Worm (Caenorhabditis elegans) whole organism, young adult: ENCODE data around the gene C55A6.1.

ENCODE experiments used
- B0035.1 ChIP-seq: sonication (generic microtip); optimal IDR thresholded peaks from 2 replicates; lab custom pipeline; 2016; ENCODE audit warnings: missing genetic modification characterization, mild to moderate bottlenecking, missing compliant biosample characterization, missing genotype, missing genetic modification reagents
- B0336.3 ChIP-seq: fragments of 200-800 bp; sonication (Bioruptor generic); IDR thresholded peaks from 2 replicates; pipeline ENCODE4 v1.3.6; 2022; ENCODE audit warnings: missing genetic modification characterization, missing compliant biosample characterization
- F10E7.11 ChIP-seq: sonication (generic microtip); optimal IDR thresholded peaks from 2 replicates; lab custom pipeline; 2017; ENCODE audit warnings: mild to moderate bottlenecking, missing genetic modification characterization, moderate library complexity, missing compliant biosample characterization
- F22D6.2 ChIP-seq: sonication (generic microtip); optimal IDR thresholded peaks from 2 replicates; lab custom pipeline; 2016; ENCODE audit warnings: mild to moderate bottlenecking, missing genetic modification characterization, missing compliant biosample characterization
- F39B2.1 ChIP-seq: fragments of 200-800 bp; sonication (Bioruptor generic); IDR thresholded peaks from 2 replicates; pipeline ENCODE4 v1.3.6; 2022; ENCODE audit warnings: missing genetic modification reagents, missing genetic modification characterization, missing compliant biosample characterization
- F49E8.2 ChIP-seq: sonication (generic microtip); optimal IDR thresholded peaks from 3 replicates; lab custom pipeline; 2017; ENCODE audit warnings: missing genetic modification characterization, mild to moderate bottlenecking, missing compliant biosample characterization, antibody characterized with exemption, moderate library complexity; ENCODE audit not compliant: insufficient read depth
- F52B5.7 ChIP-seq: sonication (generic microtip); optimal IDR thresholded peaks from 2 replicates; lab custom pipeline; 2016; ENCODE audit warnings: mild to moderate bottlenecking, missing genetic modification characterization, missing compliant biosample characterization
- K12H6.12 ChIP-seq: fragments of 200-800 bp; sonication (Bioruptor generic); optimal IDR thresholded peaks from 2 replicates; lab custom pipeline; 2018; ENCODE audit warnings: mild to moderate bottlenecking, missing genetic modification characterization, missing compliant biosample characterization
- T07F8.4 ChIP-seq: sonication (generic microtip); optimal IDR thresholded peaks from 2 replicates; lab custom pipeline; 2016; ENCODE audit warnings: mild to moderate bottlenecking, missing genetic modification characterization, moderate library complexity, missing compliant biosample characterization
- Y56A3A.18 ChIP-seq: fragments of 200-800 bp; sonication (Bioruptor generic); IDR thresholded peaks from 2 replicates; pipeline ENCODE4 v1.3.6; 2022; ENCODE audit warnings: missing genetic modification reagents, missing genetic modification characterization, missing compliant biosample characterization
- Y67H2A.10 ChIP-seq: fragments of 200-800 bp; sonication (Bioruptor generic); conservative IDR thresholded peaks from 2 replicates; pipeline ENCODE4 v1.3.6; 2022; ENCODE audit warnings: missing genetic modification reagents, missing genetic modification characterization, missing compliant biosample characterization
- Y79H2A.3 ChIP-seq: fragments of 200-800 bp; sonication (Bioruptor generic); conservative IDR thresholded peaks from 2 replicates; pipeline ENCODE4 v1.3.6; 2022; ENCODE audit warnings: missing genetic modification reagents, missing genetic modification characterization, missing compliant biosample characterization
- aptf-3 ChIP-seq: fragments of 200-800 bp; sonication (Bioruptor generic); IDR thresholded peaks from 2 replicates; pipeline ENCODE4 v1.3.6; 2022; ENCODE audit warnings: missing genetic modification characterization, missing compliant biosample characterization
- athp-1 ChIP-seq: sonication (generic microtip); optimal IDR thresholded peaks from 2 replicates; lab custom pipeline; 2017; ENCODE audit warnings: mild to moderate bottlenecking, missing genetic modification characterization, missing compliant biosample characterization
- attf-5 ChIP-seq: fragments of 200-800 bp; sonication (Bioruptor generic); optimal IDR thresholded peaks from 2 replicates; lab custom pipeline; 2018; ENCODE audit warnings: mild to moderate bottlenecking, missing genetic modification characterization, missing compliant biosample characterization
- attf-6 ChIP-seq: fragments of 200-800 bp; sonication (Bioruptor generic); IDR thresholded peaks from 2 replicates; pipeline ENCODE4 v1.3.6; 2022; ENCODE audit warnings: missing genetic modification reagents, missing genetic modification characterization, missing compliant biosample characterization
- bed-1 ChIP-seq: fragments of 200-800 bp; sonication (Bioruptor generic); IDR thresholded peaks from 2 replicates; pipeline ENCODE4 v1.3.6; 2022; ENCODE audit warnings: missing genetic modification reagents, missing genetic modification characterization, missing compliant biosample characterization
- ccch-3 ChIP-seq: fragments of 200-800 bp; sonication (Bioruptor generic); optimal IDR thresholded peaks from 2 replicates; lab custom pipeline; 2018; ENCODE audit warnings: mild to moderate bottlenecking, missing genetic modification characterization, missing compliant biosample characterization
- cebp-1 ChIP-seq, 2 experiments: fragments of 200-800 bp in 1 of 2; sonication (Bioruptor generic) in 1 of 2; sonication (generic microtip) in 1 of 2; IDR thresholded peaks in 1 of 2; optimal IDR thresholded peaks in 1 of 2; 2 replicates each; pipeline versions ENCODE4 v1.3.6 to Lab custom; 2017 to 2022; ENCODE audit warnings: missing compliant biosample characterization in 2 of 2, missing genetic modification characterization in 2 of 2, mild to moderate bottlenecking in 1 of 2, missing genetic modification reagents in 1 of 2, moderate library complexity in 1 of 2
- cebp-2 ChIP-seq: fragments of 200-800 bp; sonication (Bioruptor generic); IDR thresholded peaks from 2 replicates; pipeline ENCODE4 v1.3.6; 2022; ENCODE audit warnings: missing genetic modification characterization, missing compliant biosample characterization
- ceh-91 ChIP-seq: fragments of 200-800 bp; sonication (Bioruptor generic); IDR thresholded peaks from 2 replicates; pipeline ENCODE4 v1.3.6; 2022; ENCODE audit warnings: missing genetic modification reagents, missing genetic modification characterization, missing compliant biosample characterization
- chd-7 ChIP-seq: sonication (generic microtip); optimal IDR thresholded peaks from 2 replicates; lab custom pipeline; 2016; ENCODE audit warnings: mild to moderate bottlenecking, missing genetic modification characterization, moderate library complexity, missing compliant biosample characterization
- die-1 ChIP-seq: sonication (generic microtip); optimal IDR thresholded peaks from 2 replicates; lab custom pipeline; 2016; ENCODE audit warnings: missing genotype, mild to moderate bottlenecking, missing genetic modification characterization, missing compliant biosample characterization
- dox-1 ChIP-seq: fragments of 200-800 bp; sonication (Bioruptor generic); IDR thresholded peaks from 2 replicates; pipeline ENCODE4 v1.3.6; 2022; ENCODE audit warnings: missing genetic modification reagents, missing genetic modification characterization, missing compliant biosample characterization
- dpl-1 ChIP-seq: fragments of 150-350 bp; optimal IDR thresholded peaks from 2 replicates; lab custom pipeline; 2014; ENCODE audit warnings: missing biosample characterization, missing genetic modification reagents, missing genetic modification characterization
- efl-1 ChIP-seq: fragments of 150-350 bp; optimal IDR thresholded peaks from 2 replicates; lab custom pipeline; 2014; ENCODE audit warnings: missing biosample characterization, missing genetic modification reagents, missing genetic modification characterization
- egl-44 ChIP-seq: fragments of 200-800 bp; sonication (Bioruptor generic); IDR thresholded peaks from 2 replicates; pipeline ENCODE4 v1.3.6; 2022; ENCODE audit warnings: missing genetic modification reagents, missing genetic modification characterization, missing compliant biosample characterization
- egrh-3 ChIP-seq: fragments of 200-800 bp; sonication (Bioruptor generic); IDR thresholded peaks from 2 replicates; pipeline ENCODE4 v1.3.6; 2022; ENCODE audit warnings: missing genetic modification reagents, missing genetic modification characterization, missing compliant biosample characterization
- ekl-4 ChIP-seq: fragments of 200-800 bp; sonication (Bioruptor generic); IDR thresholded peaks from 2 replicates; pipeline ENCODE4 v1.3.6; 2022; ENCODE audit warnings: missing genetic modification reagents, missing genetic modification characterization, missing compliant biosample characterization
- fkh-3 ChIP-seq: sonication (generic microtip); optimal IDR thresholded peaks from 2 replicates; lab custom pipeline; 2016; ENCODE audit warnings: mild to moderate bottlenecking, missing genetic modification characterization, missing compliant biosample characterization
- hrde-1 ChIP-seq: sonication (generic microtip); optimal IDR thresholded peaks from 2 replicates; lab custom pipeline; 2016; ENCODE audit warnings: missing genetic modification characterization, mild to moderate bottlenecking, missing compliant biosample characterization, moderate library complexity, missing genotype, missing genetic modification reagents, borderline replicate concordance
- lag-1 ChIP-seq: fragments of 200-800 bp; sonication (Bioruptor generic); IDR thresholded peaks from 2 replicates; pipeline ENCODE4 v1.3.6; 2022; ENCODE audit warnings: missing genetic modification reagents, missing genetic modification characterization, missing compliant biosample characterization
- madf-3 ChIP-seq: fragments of 200-800 bp; sonication (Bioruptor generic); IDR thresholded peaks from 2 replicates; pipeline ENCODE4 v1.3.6; 2022; ENCODE audit warnings: missing genetic modification reagents, missing genetic modification characterization, missing compliant biosample characterization
- mcd-1 ChIP-seq: fragments of 200-800 bp; sonication (Bioruptor generic); IDR thresholded peaks from 2 replicates; pipeline ENCODE4 v1.3.6; 2022; ENCODE audit warnings: missing genetic modification reagents, missing genetic modification characterization, missing compliant biosample characterization
- mel-28 ChIP-seq: sonication (generic microtip); optimal IDR thresholded peaks from 2 replicates; lab custom pipeline; 2016; ENCODE audit warnings: borderline replicate concordance, mild to moderate bottlenecking, missing genetic modification characterization, missing compliant biosample characterization
- nfya-2 ChIP-seq: fragments of 200-800 bp; sonication (Bioruptor generic); IDR thresholded peaks from 2 replicates; pipeline ENCODE4 v1.3.6; 2022; ENCODE audit warnings: missing genetic modification reagents, missing genetic modification characterization, missing compliant biosample characterization
- pbrm-1 ChIP-seq: fragments of 200-800 bp; sonication (Bioruptor generic); IDR thresholded peaks from 2 replicates; pipeline ENCODE4 v1.3.6; 2022; ENCODE audit warnings: missing genetic modification reagents, missing genetic modification characterization, missing compliant biosample characterization
- pha-4 ChIP-seq: fragments of 150-350 bp; sonication (generic microtip); optimal IDR thresholded peaks from 2 replicates; lab custom pipeline; 2014; ENCODE audit warnings: missing biosample characterization, missing genetic modification reagents, missing genetic modification characterization
- rec-8 ChIP-seq, 2 experiments: sonication (generic microtip); optimal IDR thresholded peaks; 2 replicates each; lab custom pipeline; 2016; ENCODE audit warnings: mild to moderate bottlenecking in 2 of 2, missing genetic modification characterization in 2 of 2, missing genetic modification reagents in 2 of 2, missing genotype in 2 of 2, missing biosample characterization in 1 of 2, missing compliant biosample characterization in 1 of 2, moderate library complexity in 1 of 2
- repo-1 ChIP-seq: sonication (generic microtip); optimal IDR thresholded peaks from 2 replicates; lab custom pipeline; 2017; ENCODE audit warnings: mild to moderate bottlenecking, missing genetic modification characterization, missing compliant biosample characterization
- rpc-1 ChIP-seq, 2 experiments: fragments of 150-350 bp in 1 of 2; sonication (generic microtip) in 1 of 2; optimal IDR thresholded peaks; 2 replicates each; lab custom pipeline; 2014 to 2018; ENCODE audit warnings: missing biosample characterization in 1 of 2, missing genetic modification characterization in 1 of 2, missing genetic modification reagents in 1 of 2, missing genotype in 1 of 2
- sdz-38 ChIP-seq: sonication (generic microtip); optimal IDR thresholded peaks from 2 replicates; lab custom pipeline; 2016; ENCODE audit warnings: missing genotype, missing genetic modification characterization, missing compliant biosample characterization
- tbx-9 ChIP-seq: sonication (generic microtip); optimal IDR thresholded peaks from 2 replicates; lab custom pipeline; 2016; ENCODE audit warnings: borderline replicate concordance, missing genetic modification characterization, inconsistent platforms, missing compliant biosample characterization
- tlf-1 ChIP-seq: fragments of 200-800 bp; sonication (Bioruptor generic); optimal IDR thresholded peaks from 2 replicates; lab custom pipeline; 2018; ENCODE audit warnings: mild to moderate bottlenecking, missing genetic modification characterization, missing compliant biosample characterization
- zfh-2 ChIP-seq: fragments of 200-800 bp; sonication (Bioruptor generic); conservative IDR thresholded peaks from 2 replicates; pipeline ENCODE4 v1.3.6; 2022; ENCODE audit warnings: missing genetic modification reagents, missing genetic modification characterization, missing compliant biosample characterization
- ztf-18 ChIP-seq: sonication (generic microtip); optimal IDR thresholded peaks from 2 replicates; lab custom pipeline; 2016; ENCODE audit warnings: missing genotype, mild to moderate bottlenecking, missing genetic modification characterization, missing compliant biosample characterization
- ztf-22 ChIP-seq: fragments of 200-800 bp; sonication (Bioruptor generic); optimal IDR thresholded peaks from 2 replicates; lab custom pipeline; 2018; ENCODE audit warnings: mild to moderate bottlenecking, missing genetic modification characterization, moderate library complexity, missing compliant biosample characterization
- ztf-3 ChIP-seq: fragments of 200-800 bp; sonication (Bioruptor generic); optimal IDR thresholded peaks from 2 replicates; lab custom pipeline; 2018; ENCODE audit warnings: mild to moderate bottlenecking, missing genetic modification characterization, missing compliant biosample characterization

The C55A6.1 gene

ce11 chrV:11521448-11521847 is 16.7 kb upstream of the C55A6.1 start, which contains the start of gene pafo-1 (continued):
- no peak for TF ChIP-seq lag-1 (GFP tag; lab: Robert Waterston, UW)
- TF ChIP-seq pbrm-1 (GFP tag; lab: Robert Waterston, UW): peak; percentile 91
- peak; percentile 21 for TF ChIP-seq athp-1 (tag; lab: Kevin White, UChicago)
- peak; percentile 35; the same call in 1 of the 2 replicates for TF ChIP-seq ceh-91 (GFP tag; lab: Robert Waterston, UW)
- no peak for TF ChIP-seq zfh-2 (GFP tag; lab: Robert Waterston, UW)
- peak; percentile 90 for TF ChIP-seq efl-1 (GFP tag; lab: Kevin White, UChicago)
- peak; percentile 54; the same call in 1 of the 2 replicates for TF ChIP-seq attf-6 (GFP tag; lab: Robert Waterston, UW)
- no peak for TF ChIP-seq ztf-3 (GFP tag; lab: Kevin White, UChicago)
- TF ChIP-seq madf-3 (GFP tag; lab: Robert Waterston, UW): peak; percentile 76; the same call in 1 of the 2 replicates
- TF ChIP-seq tbx-9 (tag; lab: Kevin White, UChicago): no peak
- TF ChIP-seq fkh-3: no peak
- TF ChIP-seq ztf-18: peak; percentile 99
- no peak for TF ChIP-seq rpc-1 (optimal IDR thresholded peaks at IDR 0.05; lab: Kevin White, UChicago)
- TF ChIP-seq rpc-1 (tag; optimal IDR thresholded peaks at IDR 0.05; lab: Kevin White, UChicago): no peak
- TF ChIP-seq aptf-3 (GFP tag; lab: Robert Waterston, UW): no peak
- TF ChIP-seq rec-8 (tag; optimal IDR thresholded peaks at IDR 0.05; lab: Kevin White, UChicago): no peak
- no peak for TF ChIP-seq egl-44 (GFP tag; lab: Robert Waterston, UW)
- no peak for TF ChIP-seq F52B5.7 (tag; lab: Kevin White, UChicago)
- TF ChIP-seq egrh-3 (GFP tag; lab: Robert Waterston, UW): no peak
- TF ChIP-seq B0035.1 (tag; lab: Kevin White, UChicago): peak; percentile 35
- TF ChIP-seq B0336.3 (GFP tag; lab: Robert Waterston, UW): peak; percentile 92
- TF ChIP-seq K12H6.12 (tag; lab: Kevin White, UChicago): peak; percentile 42
- TF ChIP-seq sdz-38 (tag; lab: Kevin White, UChicago): no peak
- TF ChIP-seq nfya-2 (GFP tag; lab: Robert Waterston, UW): no peak
- TF ChIP-seq F39B2.1: no peak
- peak; percentile 76 for TF ChIP-seq tlf-1
- peak; percentile 85 for TF ChIP-seq repo-1
- TF ChIP-seq ccch-3 (GFP tag; lab: Kevin White, UChicago): no peak
- TF ChIP-seq bed-1 (GFP tag; lab: Robert Waterston, UW): no peak
- TF ChIP-seq F10E7.11 (tag; lab: Kevin White, UChicago): peak; percentile 10
- TF ChIP-seq attf-5 (GFP tag; lab: Kevin White, UChicago): peak; percentile 89
- no peak for TF ChIP-seq F49E8.2
- peak; percentile 16 for TF ChIP-seq pha-4 (tag; lab: Kevin White, UChicago)
- peak; percentile 45 for TF ChIP-seq F22D6.2
- peak; percentile 91 for TF ChIP-seq mcd-1
- TF ChIP-seq mel-28: no peak
- TF ChIP-seq die-1 (tag; lab: Kevin White, UChicago): no peak
- no peak for TF ChIP-seq cebp-2
- TF ChIP-seq cebp-1 (GFP tag; IDR thresholded peaks at IDR 0.05; lab: Robert Waterston, UW): no peak
- no peak for TF ChIP-seq cebp-1 (tag; optimal IDR thresholded peaks at IDR 0.05; lab: Kevin White, UChicago)
- TF ChIP-seq dox-1 (GFP tag; lab: Robert Waterston, UW): peak; percentile 95
- peak; percentile 82; the same call in 1 of the 2 replicates for TF ChIP-seq Y56A3A.18 (GFP tag; lab: Robert Waterston, UW)
- TF ChIP-seq chd-7 (tag; lab: Kevin White, UChicago): peak; percentile 7
- TF ChIP-seq dpl-1: peak; percentile 95
- TF ChIP-seq Y67H2A.10 (GFP tag; lab: Robert Waterston, UW): 0 out of 2 replicates have a peak, but pooled peaks have one; percentile 12
- peak; percentile 57 for TF ChIP-seq hrde-1 (tag; lab: Kevin White, UChicago)
- no peak for TF ChIP-seq ztf-22 (GFP tag; lab: Kevin White, UChicago)
- no peak for TF ChIP-seq T07F8.4 (tag; lab: Kevin White, UChicago)
- no peak for TF ChIP-seq Y79H2A.3 (GFP tag; lab: Robert Waterston, UW)
- TF ChIP-seq ekl-4: peak; percentile 78
